Worm (Caenorhabditis elegans) whole organism, L4 larva: ENCODE measurements around the gene mls-2.

ENCODE experiments used
- daf-16 ChIP-seq, 3 experiments: sonication (generic microtip); optimal IDR thresholded peaks; 2 replicates each; lab custom pipeline; 2016 to 2017; ENCODE audit warnings: missing genetic modification characterization in 3 of 3, missing genetic modification reagents in 3 of 3, mild to moderate bottlenecking in 2 of 3, missing compliant biosample characterization in 2 of 3, missing biosample characterization in 1 of 3, moderate library complexity in 1 of 3
- dmd-9 ChIP-seq: fragments of 200-800 bp; sonication (Bioruptor generic); IDR thresholded peaks from 2 replicates; pipeline ENCODE4 v1.3.6; 2022; ENCODE audit warnings: missing genetic modification reagents, missing genetic modification characterization, missing compliant biosample characterization
- hlh-30 ChIP-seq: sonication (generic microtip); optimal IDR thresholded peaks from 2 replicates; lab custom pipeline; 2017; ENCODE audit warnings: antibody characterized with exemption, mild to moderate bottlenecking, missing genetic modification characterization, missing compliant biosample characterization; ENCODE audit not compliant: insufficient read depth
- mxl-2 ChIP-seq: fragments of 200-800 bp; sonication (Bioruptor generic); conservative IDR thresholded peaks from 2 replicates; pipeline ENCODE4 v1.3.6; 2022; ENCODE audit warnings: missing genetic modification reagents, missing genetic modification characterization, missing compliant biosample characterization

DNA sequence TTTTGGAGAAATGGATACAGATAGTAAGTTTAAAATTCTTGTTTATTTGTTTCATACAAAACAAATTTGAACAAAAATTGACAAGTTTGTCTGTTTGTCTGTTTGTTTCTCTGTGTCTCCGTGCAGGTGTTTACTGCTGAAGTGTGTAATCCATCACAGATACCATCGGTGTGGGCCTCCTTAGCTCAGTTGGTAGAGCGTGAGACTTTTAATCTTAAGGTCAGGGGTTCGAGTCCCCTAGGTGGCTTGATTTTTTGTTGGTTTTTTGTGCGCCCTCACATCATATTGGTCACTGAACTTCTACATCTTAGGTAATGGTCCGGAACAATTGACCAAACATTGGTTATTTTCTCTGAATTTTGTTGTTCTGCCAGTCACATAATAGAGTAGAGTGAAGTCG lies 27.5 kb upstream of the mls-2 start:
- TF ChIP-seq mxl-2 (GFP tag; lab: Robert Waterston, UW) (peak; percentile 61; the same call in 1 of the 2 replicates), dmd-9 (GFP tag; lab: Robert Waterston, UW) (peak; percentile 47; the same call in 1 of the 2 replicates), daf-16 (GFP tag; optimal IDR thresholded peaks at IDR 0.05; lab: Kevin White, UChicago) (peak; percentile 51 to 67), daf-16 (tag; optimal IDR thresholded peaks at IDR 0.05; lab: Kevin White, UChicago) (peak; percentile 76), hlh-30 (tag; lab: Kevin White, UChicago) (peak; percentile 44)
